Worm (Caenorhabditis elegans) whole organism, early embryonic: ENCODE data around the gene ced-6.

ENCODE experiments used
- aly-1 ChIP-seq: sonication (generic microtip); optimal IDR thresholded peaks from 2 replicates; lab custom pipeline; 2016; ENCODE audit warnings: missing genetic modification characterization, missing compliant biosample characterization
- ama-1 ChIP-seq: fragments of 150-350 bp; optimal IDR thresholded peaks from 2 replicates; lab custom pipeline; 2014
- ceh-36 ChIP-seq: sonication (generic microtip); optimal IDR thresholded peaks from 2 replicates; lab custom pipeline; 2016; ENCODE audit warnings: missing genetic modification characterization, inconsistent platforms, missing compliant biosample characterization
- flt-1 ChIP-seq: fragments of 200-800 bp; sonication (Bioruptor generic); IDR thresholded peaks from 2 replicates; pipeline ENCODE4 v1.3.6; 2022; ENCODE audit warnings: missing genetic modification characterization, missing compliant biosample characterization

ce11 chrIII:5622232-5623009, 26.9 kb downstream of the ced-6 start:
- TF ChIP-seq ceh-36 (tag; lab: Kevin White, UChicago) (no peak), aly-1 (no peak), ama-1 (lab: Kevin White, UChicago) (no peak), flt-1 (no peak)
